Fruit fly (Drosophila melanogaster) whole organism, pupa: Measurements from ENCODE around the gene Tnks.

ENCODE experiments used
- CG10348 ChIP-seq: fragments of 200-800 bp; sonication (Bioruptor generic); IDR thresholded peaks from 2 replicates; pipeline ENCODE4 v1.3.6; 2022; ENCODE audit warnings: missing biosample characterization, missing genetic modification characterization
- CG12605 ChIP-seq: fragments of 200-800 bp; sonication (Bioruptor generic); IDR thresholded peaks from 2 replicates; pipeline ENCODE4 v1.3.6; 2022; ENCODE audit warnings: missing biosample characterization, missing genetic modification characterization
- CG14655 ChIP-seq: fragments of 200-800 bp; sonication (Bioruptor generic); optimal IDR thresholded peaks from 3 replicates; lab custom pipeline; 2017; ENCODE audit warnings: mild to moderate bottlenecking, missing biosample characterization, missing genetic modification reagents, missing genetic modification characterization
- CG15710 ChIP-seq: fragments of 200-800 bp; sonication (Bioruptor generic); optimal IDR thresholded peaks from 2 replicates; lab custom pipeline; 2018; ENCODE audit warnings: missing biosample characterization, mild to moderate bottlenecking, missing genetic modification characterization, moderate library complexity
- CG17806 ChIP-seq: fragments of 200-800 bp; sonication (Bioruptor generic); optimal IDR thresholded peaks from 2 replicates; lab custom pipeline; 2018; ENCODE audit warnings: missing biosample characterization, mild to moderate bottlenecking, missing genetic modification characterization, moderate library complexity
- CG32121 ChIP-seq: fragments of 200-800 bp; sonication (Bioruptor generic); IDR thresholded peaks from 2 replicates; pipeline ENCODE4 v1.3.6; 2022; ENCODE audit warnings: missing biosample characterization, missing genetic modification characterization
- CG34367 ChIP-seq: fragments of 200-800 bp; sonication (Bioruptor generic); optimal IDR thresholded peaks from 2 replicates; lab custom pipeline; 2018; ENCODE audit warnings: missing biosample characterization, mild to moderate bottlenecking, missing genetic modification characterization
- CG4496 ChIP-seq: fragments of 200-800 bp; sonication (Bioruptor generic); IDR thresholded peaks from 3 replicates; pipeline ENCODE4 v1.3.6; 2022; ENCODE audit warnings: missing biosample characterization, missing genetic modification characterization
- CG8159 ChIP-seq: fragments of 200-800 bp; sonication (Bioruptor generic); optimal IDR thresholded peaks from 3 replicates; lab custom pipeline; 2018; ENCODE audit warnings: missing biosample characterization, mild to moderate bottlenecking, missing genetic modification characterization, moderate library complexity
- EcR ChIP-seq: fragments of 200-800 bp; sonication (Bioruptor generic); optimal IDR thresholded peaks from 3 replicates; lab custom pipeline; 2019; ENCODE audit warnings: missing biosample characterization, missing genetic modification characterization, mild to moderate bottlenecking, moderate library complexity, missing genetic modification reagents
- Ets98B ChIP-seq: fragments of 200-800 bp; sonication (Bioruptor generic); IDR thresholded peaks from 2 replicates; pipeline ENCODE4 v1.3.6; 2022; ENCODE audit warnings: missing biosample characterization, missing genetic modification characterization
- Pif1A ChIP-seq: fragments of 200-800 bp; sonication (Bioruptor generic); optimal IDR thresholded peaks from 3 replicates; lab custom pipeline; 2016; ENCODE audit warnings: missing biosample characterization, missing genetic modification characterization
- fd96Ca ChIP-seq: fragments of 200-800 bp; sonication (Bioruptor generic); IDR thresholded peaks from 3 replicates; pipeline ENCODE4 v1.3.6; 2022; ENCODE audit warnings: missing biosample characterization, missing genetic modification characterization
- rn ChIP-seq: fragments of 200-800 bp; sonication (Bioruptor generic); IDR thresholded peaks from 2 replicates; pipeline ENCODE4 v1.3.6; 2022; ENCODE audit warnings: missing biosample characterization, missing genetic modification characterization

Tnks gene

dm6 chr3R:25609027-25609426, 52.1 kb downstream of the Tnks start, which contains the start of gene ymp:
Gene ymp, minus strand, starts transcription at chr3R:25609127.
- no peak for TF ChIP-seq CG10348
- TF ChIP-seq EcR (GFP tag; lab: Kevin White, UChicago), result no peak
- no peak for TF ChIP-seq fd96Ca (GFP tag; lab: Robert Waterston, UW)
- TF ChIP-seq CG12605 (GFP tag; lab: Robert Waterston, UW), result no peak
- TF ChIP-seq Ets98B (GFP tag; lab: Robert Waterston, UW), result no peak
- TF ChIP-seq CG14655 (GFP tag; lab: Kevin White, UChicago), result no peak
- TF ChIP-seq rn (GFP tag; lab: Robert Waterston, UW), result no peak
- TF ChIP-seq CG32121 (GFP tag; lab: Robert Waterston, UW), result no peak
- TF ChIP-seq CG4496, result no peak
- TF ChIP-seq CG15710, result no peak
- no peak for TF ChIP-seq CG34367 (tag; lab: Kevin White, UChicago)
- no peak for TF ChIP-seq CG17806 (tag; lab: Kevin White, UChicago)
- no peak for TF ChIP-seq CG8159
- TF ChIP-seq Pif1A, result no peak
